Worm (Caenorhabditis elegans): Measurements from ENCODE around the gene flp-19.

Gene flp-19

ce11 chrX:10631873-10632272 lies 27.4 kb downstream of the flp-19 start:
- TF ChIP-seq pqm-1 (tag; optimal IDR thresholded peaks at IDR 0.05), result peak; percentile 16
- peak; percentile 81 for TF ChIP-seq elt-2 (tag; optimal IDR thresholded peaks at IDR 0.05)
- TF ChIP-seq pha-4 (tag; optimal IDR thresholded peaks at IDR 0.05), result no peak
- no peak for TF ChIP-seq ceh-82 (tag; optimal IDR thresholded peaks at IDR 0.05)

ce11 chrX:10635608-10636007 lies 31.1 kb downstream of the flp-19 start, which contains the start of gene daf-12:
TSS of gene daf-12 (plus strand) at chrX:10635908.
- TF ChIP-seq R02D3.7 (tag; optimal IDR thresholded peaks at IDR 0.05) (no peak), elt-2 (tag; optimal IDR thresholded peaks at IDR 0.05) (no peak), egl-5 (tag; optimal IDR thresholded peaks at IDR 0.05) (no peak), ceh-16 (tag; optimal IDR thresholded peaks at IDR 0.05) (no peak), lin-15B (tag; optimal IDR thresholded peaks at IDR 0.05) (no peak), sea-2 (GFP tag; optimal IDR thresholded peaks at IDR 0.05) (no peak), aly-2 (tag; optimal IDR thresholded peaks at IDR 0.05) (no peak), mdl-1 (tag; optimal IDR thresholded peaks at IDR 0.05) (no peak), tbx-2 (tag; optimal IDR thresholded peaks at IDR 0.05) (no peak), ceh-82 (tag; optimal IDR thresholded peaks at IDR 0.05) (no peak), egl-27 (tag; optimal IDR thresholded peaks at IDR 0.05) (no peak), skn-1 (tag; optimal IDR thresholded peaks at IDR 0.05) (no peak), ztf-4 (tag; optimal IDR thresholded peaks at IDR 0.05) (no peak), zag-1 (tag; optimal IDR thresholded peaks at IDR 0.05) (no peak), ama-1 (optimal IDR thresholded peaks at IDR 0.05) (no peak), jun-1 (tag; optimal IDR thresholded peaks at IDR 0.05) (no peak)

ce11 chrX:10637048-10637928 lies 32.8 kb downstream of the flp-19 start:
- TF ChIP-seq snpc-4 (tag; optimal IDR thresholded peaks at IDR 0.05), result peak; percentile 72
- TF ChIP-seq nhr-23 (tag; optimal IDR thresholded peaks at IDR 0.05), result peak; percentile 78
- TF ChIP-seq nhr-43 (tag; optimal IDR thresholded peaks at IDR 0.05; ENCODE audit: poor library complexity, severe bottlenecking), result peak; percentile 55
- peak; percentile 48 for TF ChIP-seq fkh-10 (GFP tag; optimal IDR thresholded peaks at IDR 0.05)
- peak; percentile 88 for TF ChIP-seq nfya-1 (tag; optimal IDR thresholded peaks at IDR 0.05; ENCODE audit: insufficient read depth)
- no peak for TF ChIP-seq nhr-67 (tag; optimal IDR thresholded peaks at IDR 0.05)
- TF ChIP-seq elt-2 (tag; optimal IDR thresholded peaks at IDR 0.05), result peak; percentile 81
- TF ChIP-seq R02D3.7 (tag; optimal IDR thresholded peaks at IDR 0.05), result peak; percentile 14
- TF ChIP-seq lsy-12 (tag; optimal IDR thresholded peaks at IDR 0.05), result peak; percentile 89
- peak; percentile 22 for TF ChIP-seq nhr-11 (tag; optimal IDR thresholded peaks at IDR 0.05)
- TF ChIP-seq skn-1 (tag; optimal IDR thresholded peaks at IDR 0.05), result peak; percentile 77
- TF ChIP-seq tbx-2 (tag; optimal IDR thresholded peaks at IDR 0.05), result peak; percentile 88
- peak; percentile 51 for TF ChIP-seq mdl-1 (tag; optimal IDR thresholded peaks at IDR 0.05)
- peak; percentile 76 for TF ChIP-seq jun-1 (tag; optimal IDR thresholded peaks at IDR 0.05)
- peak; percentile 13 for TF ChIP-seq pqm-1 (tag; optimal IDR thresholded peaks at IDR 0.05)
- TF ChIP-seq ceh-82 (tag; optimal IDR thresholded peaks at IDR 0.05), result peak; percentile 12
- peak; percentile 71 for TF ChIP-seq daf-12 (tag; optimal IDR thresholded peaks at IDR 0.05)
- peak; percentile 90 for TF ChIP-seq nhr-25 (tag; optimal IDR thresholded peaks at IDR 0.05)
- TF ChIP-seq lin-39 (tag; optimal IDR thresholded peaks at IDR 0.05), result peak; percentile 87
- no peak for TF ChIP-seq egl-27 (tag; optimal IDR thresholded peaks at IDR 0.05)
- TF ChIP-seq lin-15B (tag; optimal IDR thresholded peaks at IDR 0.05), result no peak
- no peak for TF ChIP-seq nhr-12 (tag; optimal IDR thresholded peaks at IDR 0.05)
- TF ChIP-seq hmg-11 (tag; optimal IDR thresholded peaks at IDR 0.05), result peak; percentile 67
- peak; percentile 44 for TF ChIP-seq unc-62 (GFP tag; optimal IDR thresholded peaks at IDR 0.05)
- no peak for TF ChIP-seq ztf-11 (tag; optimal IDR thresholded peaks at IDR 0.05)
- TF ChIP-seq egl-5 (tag; optimal IDR thresholded peaks at IDR 0.05), result peak; percentile 34
- no peak for TF ChIP-seq ama-1 (optimal IDR thresholded peaks at IDR 0.05)
- TF ChIP-seq unc-39 (tag; optimal IDR thresholded peaks at IDR 0.05), result peak; percentile 39
- TF ChIP-seq pha-4 (tag; optimal IDR thresholded peaks at IDR 0.05), result peak; percentile 67
- peak; percentile 53 for TF ChIP-seq ceh-28 (tag; optimal IDR thresholded peaks at IDR 0.05)
- TF ChIP-seq elt-1 (tag; optimal IDR thresholded peaks at IDR 0.05), result no peak
